Fruit fly (Drosophila melanogaster) whole organism, embryonic: ENCODE data around the gene TMEM216.

Experiments used
- Asciz ChIP-seq: fragments of 200-800 bp; sonication (Bioruptor generic); optimal IDR thresholded peaks from 2 replicates; lab custom pipeline; 2017; ENCODE audit warnings: missing biosample characterization, mild to moderate bottlenecking, missing genetic modification characterization, missing genetic modification reagents
- Bgb ChIP-seq: fragments of 200-800 bp; sonication (Bioruptor generic); IDR thresholded peaks from 2 replicates; pipeline ENCODE4 v1.3.6; 2022; ENCODE audit warnings: missing biosample characterization, missing genetic modification characterization; ENCODE audit not compliant: partially characterized antibody
- CG10209 ChIP-seq: fragments of 200-800 bp; sonication (Bioruptor generic); optimal IDR thresholded peaks from 3 replicates; lab custom pipeline; 2017; ENCODE audit warnings: missing biosample characterization, mild to moderate bottlenecking, missing genetic modification characterization, missing genetic modification reagents
- CG11696 ChIP-seq: fragments of 200-800 bp; sonication (Bioruptor generic); IDR thresholded peaks from 2 replicates; pipeline ENCODE4 v1.3.6; 2022; ENCODE audit warnings: missing biosample characterization, missing genetic modification characterization
- CG12104 ChIP-seq: fragments of 200-800 bp; sonication (Bioruptor generic); optimal IDR thresholded peaks from 3 replicates; lab custom pipeline; 2016; ENCODE audit warnings: missing biosample characterization, missing genetic modification characterization
- CG13123 ChIP-seq: fragments of 200-800 bp; sonication (Bioruptor generic); optimal IDR thresholded peaks from 2 replicates; lab custom pipeline; 2016; ENCODE audit warnings: missing biosample characterization, missing genetic modification characterization
- CG15479 ChIP-seq: fragments of 200-800 bp; sonication (Bioruptor generic); optimal IDR thresholded peaks from 3 replicates; lab custom pipeline; 2019; ENCODE audit warnings: missing biosample characterization, mild to moderate bottlenecking, missing genetic modification characterization, moderate library complexity
- CG17361 ChIP-seq: fragments of 200-800 bp; sonication (Bioruptor generic); IDR thresholded peaks from 3 replicates; pipeline ENCODE4 v1.3.6; 2022; ENCODE audit warnings: missing biosample characterization, missing genetic modification characterization
- CG18476 ChIP-seq: fragments of 200-800 bp; sonication (Bioruptor generic); optimal IDR thresholded peaks from 2 replicates; lab custom pipeline; 2016; ENCODE audit warnings: missing biosample characterization, mild to moderate bottlenecking, missing genetic modification characterization
- CG18599 ChIP-seq: fragments of 200-800 bp; sonication (Bioruptor generic); optimal IDR thresholded peaks from 3 replicates; lab custom pipeline; 2017; ENCODE audit warnings: missing biosample characterization, missing genetic modification characterization, mild to moderate bottlenecking, moderate library complexity, missing genetic modification reagents
- CG33213 ChIP-seq: fragments of 200-800 bp; sonication (Bioruptor generic); optimal IDR thresholded peaks from 3 replicates; lab custom pipeline; 2016; ENCODE audit warnings: missing biosample characterization, missing genetic modification characterization
- CG3995 ChIP-seq: fragments of 200-800 bp; sonication (Bioruptor generic); optimal IDR thresholded peaks from 3 replicates; lab custom pipeline; 2016; ENCODE audit warnings: missing biosample characterization, missing genetic modification characterization
- CG5953 ChIP-seq: fragments of 200-800 bp; sonication (Bioruptor generic); IDR thresholded peaks from 2 replicates; pipeline ENCODE4 v1.3.6; 2022; ENCODE audit warnings: missing biosample characterization, missing genetic modification characterization
- CG8290 ChIP-seq, 3 experiments: fragments of 200-800 bp; sonication (Bioruptor generic); optimal IDR thresholded peaks; 2 replicates each; lab custom pipeline; 2016 to 2019; ENCODE audit warnings: missing biosample characterization in 3 of 3, missing genetic modification characterization in 3 of 3, mild to moderate bottlenecking in 2 of 3, moderate library complexity in 1 of 3
- CG8388 ChIP-seq: fragments of 200-800 bp; sonication (Bioruptor generic); optimal IDR thresholded peaks from 2 replicates; lab custom pipeline; 2019; ENCODE audit warnings: missing biosample characterization, mild to moderate bottlenecking, missing genetic modification characterization, moderate library complexity
- Dref ChIP-seq: fragments of 200-800 bp; sonication (Bioruptor generic); IDR thresholded peaks from 2 replicates; pipeline ENCODE4 v1.3.6; 2022; ENCODE audit warnings: missing biosample characterization, missing genetic modification characterization
- Fer3 ChIP-seq: fragments of 200-800 bp; sonication (Bioruptor generic); optimal IDR thresholded peaks from 2 replicates; lab custom pipeline; 2018; ENCODE audit warnings: missing biosample characterization, mild to moderate bottlenecking, missing genetic modification characterization, moderate library complexity
- HHEX ChIP-seq: fragments of 200-800 bp; sonication (Bioruptor generic); optimal IDR thresholded peaks from 3 replicates; lab custom pipeline; 2017; ENCODE audit warnings: missing biosample characterization, mild to moderate bottlenecking, missing genetic modification characterization, missing genetic modification reagents
- Hey ChIP-seq: fragments of 200-800 bp; sonication (Bioruptor generic); optimal IDR thresholded peaks from 3 replicates; lab custom pipeline; 2018; ENCODE audit warnings: missing biosample characterization, mild to moderate bottlenecking, missing genetic modification characterization
- Hr78 ChIP-seq, 2 experiments: fragments of 200-800 bp in 1 of 2; fragments of >200 bp in 1 of 2; sonication (Bioruptor generic) in 1 of 2; optimal IDR thresholded peaks; 2 replicates each; lab custom pipeline; 2017 to 2019; ENCODE audit warnings: missing biosample characterization in 2 of 2, missing genetic modification characterization in 2 of 2, mild to moderate bottlenecking in 1 of 2, moderate library complexity in 1 of 2
- Mes4 ChIP-seq: fragments of 200-800 bp; sonication (Bioruptor generic); optimal IDR thresholded peaks from 2 replicates; lab custom pipeline; 2016; ENCODE audit warnings: missing biosample characterization, missing genetic modification characterization
- NfI ChIP-seq: fragments of 200-800 bp; sonication (Bioruptor generic); optimal IDR thresholded peaks from 3 replicates; lab custom pipeline; 2018; ENCODE audit warnings: missing biosample characterization, mild to moderate bottlenecking, missing genetic modification characterization, moderate library complexity
- Ptx1 ChIP-seq: fragments of 200-800 bp; sonication (Bioruptor generic); IDR thresholded peaks from 2 replicates; pipeline ENCODE4 v1.3.6; 2022; ENCODE audit warnings: missing biosample characterization, missing genetic modification characterization
- Ravus ChIP-seq: fragments of 200-800 bp; sonication (Bioruptor generic); IDR thresholded peaks from 2 replicates; pipeline ENCODE4 v1.3.6; 2022; ENCODE audit warnings: missing biosample characterization, missing genetic modification characterization
- Tbp ChIP-seq: fragments of >200 bp; optimal IDR thresholded peaks from 2 replicates; lab custom pipeline; 2018; ENCODE audit warnings: missing biosample characterization, missing genetic modification characterization
- Xrp1 ChIP-seq: fragments of 200-800 bp; sonication (Bioruptor generic); IDR thresholded peaks from 2 replicates; pipeline ENCODE4 v1.3.6; 2022; ENCODE audit warnings: missing biosample characterization, missing genetic modification characterization
- az2 ChIP-seq: fragments of 200-800 bp; sonication (Bioruptor generic); optimal IDR thresholded peaks from 3 replicates; lab custom pipeline; 2016; ENCODE audit warnings: missing biosample characterization, missing genetic modification characterization
- bbx ChIP-seq: fragments of 200-800 bp; sonication (Bioruptor generic); IDR thresholded peaks from 2 replicates; pipeline ENCODE4 v1.3.6; 2022; ENCODE audit warnings: missing biosample characterization, missing genetic modification characterization; ENCODE audit not compliant: partially characterized antibody
- chif ChIP-seq, 2 experiments: fragments of 200-800 bp; sonication (Bioruptor generic); optimal IDR thresholded peaks; 3 replicates each; lab custom pipeline; 2016; ENCODE audit warnings: missing biosample characterization in 2 of 2, missing genetic modification characterization in 2 of 2
- dmrt99B ChIP-seq: fragments of 200-800 bp; sonication (Bioruptor generic); optimal IDR thresholded peaks from 2 replicates; lab custom pipeline; 2018; ENCODE audit warnings: missing biosample characterization, mild to moderate bottlenecking, missing genetic modification characterization, moderate library complexity
- emc ChIP-seq: fragments of 200-800 bp; sonication (Bioruptor generic); optimal IDR thresholded peaks from 2 replicates; lab custom pipeline; 2016; ENCODE audit warnings: missing biosample characterization, missing genetic modification characterization
- fd64A ChIP-seq: fragments of 200-800 bp; sonication (Bioruptor generic); optimal IDR thresholded peaks from 3 replicates; lab custom pipeline; 2018; ENCODE audit warnings: missing biosample characterization, mild to moderate bottlenecking, missing genetic modification characterization
- ftz-f1 ChIP-seq: fragments of 200-800 bp; sonication (Bioruptor generic); optimal IDR thresholded peaks from 2 replicates; lab custom pipeline; 2016; ENCODE audit warnings: missing biosample characterization, missing genetic modification characterization
- hbn ChIP-seq: fragments of 200-800 bp; sonication (Bioruptor generic); IDR thresholded peaks from 2 replicates; pipeline ENCODE4 v1.3.6; 2022; ENCODE audit warnings: missing biosample characterization, missing genetic modification characterization; ENCODE audit not compliant: partially characterized antibody
- insv ChIP-seq, 2 experiments: fragments of 200-800 bp; sonication (Bioruptor generic); optimal IDR thresholded peaks; 3 replicates each; lab custom pipeline; 2016 to 2018; ENCODE audit warnings: missing biosample characterization in 2 of 2, missing genetic modification characterization in 2 of 2
- ken ChIP-seq: fragments of 200-800 bp; sonication (Bioruptor generic); IDR thresholded peaks from 3 replicates; pipeline ENCODE4 v1.3.6; 2022; ENCODE audit warnings: missing biosample characterization, missing genetic modification characterization
- nau ChIP-seq: fragments of 200-800 bp; sonication (Bioruptor generic); optimal IDR thresholded peaks from 3 replicates; lab custom pipeline; 2017; ENCODE audit warnings: missing biosample characterization, mild to moderate bottlenecking, missing genetic modification characterization, missing genetic modification reagents
- nerfin-2 ChIP-seq: fragments of 200-800 bp; sonication (Bioruptor generic); IDR thresholded peaks from 2 replicates; pipeline ENCODE4 v1.3.6; 2022; ENCODE audit warnings: missing biosample characterization, missing genetic modification characterization; ENCODE audit not compliant: partially characterized antibody
- otp ChIP-seq: fragments of 200-800 bp; sonication (Bioruptor generic); IDR thresholded peaks from 3 replicates; pipeline ENCODE4, ENCODE4 v1.3.6; 2022; ENCODE audit warnings: missing biosample characterization, missing genetic modification characterization
- pan ChIP-seq, 4 experiments: fragments of >200 bp in 3 of 4; fragments of 200-800 bp in 1 of 4; sonication (Bioruptor generic) in 1 of 4; optimal IDR thresholded peaks in 3 of 4; IDR thresholded peaks in 1 of 4; 2 replicates each; pipeline versions ENCODE4 v1.3.6 to Lab custom; 2017 to 2022; ENCODE audit warnings: missing biosample characterization in 2 of 4, missing genetic modification characterization in 2 of 4, mixed read lengths in 1 of 4
- scrt ChIP-seq: fragments of 200-800 bp; sonication (Bioruptor generic); optimal IDR thresholded peaks from 2 replicates; lab custom pipeline; 2018; ENCODE audit warnings: missing biosample characterization, mild to moderate bottlenecking, missing genetic modification characterization, moderate library complexity
- slou ChIP-seq: fragments of 200-800 bp; sonication (Bioruptor generic); optimal IDR thresholded peaks from 3 replicates; lab custom pipeline; 2016; ENCODE audit warnings: missing biosample characterization, missing genetic modification characterization
- sug ChIP-seq: fragments of 200-800 bp; optimal IDR thresholded peaks from 2 replicates; lab custom pipeline; 2019; ENCODE audit warnings: missing biosample characterization, mild to moderate bottlenecking, missing genetic modification characterization, moderate library complexity
- trh ChIP-seq: fragments of 200-800 bp; sonication (Bioruptor generic); optimal IDR thresholded peaks from 2 replicates; lab custom pipeline; 2016; ENCODE audit warnings: missing biosample characterization, missing genetic modification characterization
- ttk ChIP-seq: fragments of 200-800 bp; sonication (Bioruptor generic); IDR thresholded peaks from 2 replicates; pipeline ENCODE4 v2.1.2; 2022; ENCODE audit warnings: missing biosample characterization, missing genetic modification characterization
- twi ChIP-seq: fragments of 200-800 bp; optimal IDR thresholded peaks from 2 replicates; lab custom pipeline; 2019; ENCODE audit warnings: missing biosample characterization, mild to moderate bottlenecking, missing genetic modification characterization, moderate library complexity
- zf30C ChIP-seq: fragments of 200-800 bp; sonication (Bioruptor generic); optimal IDR thresholded peaks from 3 replicates; lab custom pipeline; 2018; ENCODE audit warnings: missing biosample characterization, mild to moderate bottlenecking, missing genetic modification characterization
- zfh1 ChIP-seq: fragments of 200-800 bp; sonication (Bioruptor generic); IDR thresholded peaks from 3 replicates; pipeline ENCODE4 v1.3.6; 2022; ENCODE audit warnings: missing biosample characterization, missing genetic modification characterization

The TMEM216 gene

DNA sequence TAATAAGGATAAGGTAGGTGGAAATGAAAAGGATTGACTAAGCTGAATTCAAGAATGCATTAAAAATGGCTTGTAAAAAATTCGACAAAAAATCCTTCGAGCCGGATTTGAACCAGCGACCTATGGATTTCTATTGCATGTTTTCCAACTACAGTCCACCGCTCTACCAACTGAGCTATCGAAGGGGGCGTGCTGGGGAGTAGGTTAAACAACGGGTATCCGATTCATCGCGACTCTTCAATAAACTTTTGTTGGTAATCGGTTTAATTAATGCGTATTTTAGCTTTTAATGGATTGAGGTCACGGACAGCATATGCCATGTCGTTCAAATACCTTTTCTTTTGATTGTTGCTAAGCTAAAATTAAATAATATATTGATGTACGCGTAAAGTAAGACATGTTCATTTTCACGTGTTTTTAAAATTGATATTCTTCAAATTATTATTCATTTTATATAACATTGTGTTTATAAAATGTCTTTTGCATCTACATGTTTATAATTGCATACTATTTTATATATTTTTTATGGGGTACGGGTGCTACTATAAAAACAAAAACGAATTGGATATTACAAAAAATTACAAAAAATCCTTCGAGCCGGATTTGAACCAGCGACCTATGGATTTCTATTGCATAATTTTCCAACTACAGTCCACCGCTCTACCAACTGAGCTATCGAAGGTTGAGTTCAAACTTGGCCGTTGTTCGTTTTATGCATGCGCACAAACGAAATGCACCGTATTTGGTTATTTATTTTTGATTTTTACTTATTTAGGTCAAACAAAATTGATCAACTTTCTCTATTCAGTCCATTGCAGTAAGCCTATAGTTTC lies 47.8 kb upstream of the TMEM216 start (continued):
- TF ChIP-seq CG13123 (GFP tag; lab: Kevin White, UChicago), result no peak
- TF ChIP-seq CG3995 (GFP tag; lab: Kevin White, UChicago), result no peak
- TF ChIP-seq slou (GFP tag; lab: Kevin White, UChicago), result no peak
- TF ChIP-seq zfh1 (GFP tag; lab: Robert Waterston, UW), result no peak
- no peak for TF ChIP-seq CG17361 (GFP tag; lab: Robert Waterston, UW)
- no peak for TF ChIP-seq ttk (GFP tag; lab: Robert Waterston, UW)
- TF ChIP-seq CG10209 (GFP tag; lab: Kevin White, UChicago), result no peak
- no peak for TF ChIP-seq CG18599 (GFP tag; lab: Kevin White, UChicago)
- no peak for TF ChIP-seq CG8290 (GFP tag; optimal IDR thresholded peaks at IDR 0.05; lab: Kevin White, UChicago)
- TF ChIP-seq CG8290 (tag; optimal IDR thresholded peaks at IDR 0.05; lab: Kevin White, UChicago), result peak in 1 of 2 experiments; percentile 23
- TF ChIP-seq CG5953 (GFP tag; lab: Robert Waterston, UW), result no peak
- TF ChIP-seq CG11696 (GFP tag; lab: Robert Waterston, UW), result no peak
- TF ChIP-seq Hey (tag; lab: Kevin White, UChicago), result no peak
- TF ChIP-seq Fer3 (tag; lab: Kevin White, UChicago), result no peak
- peak; percentile 30; the same call in 1 of the 3 replicates for TF ChIP-seq otp (GFP tag; lab: Robert Waterston, UW)
- TF ChIP-seq emc (GFP tag; lab: Kevin White, UChicago), result no peak
- TF ChIP-seq nerfin-2 (GFP tag; lab: Robert Waterston, UW), result peak; percentile 75
- peak; percentile 70 for TF ChIP-seq Bgb (GFP tag; lab: Robert Waterston, UW)
- TF ChIP-seq Asciz (GFP tag; lab: Kevin White, UChicago), result no peak
- TF ChIP-seq NfI (GFP tag; lab: Kevin White, UChicago), result no peak
- TF ChIP-seq CG33213 (GFP tag; lab: Kevin White, UChicago), result no peak
- TF ChIP-seq HHEX (GFP tag; lab: Kevin White, UChicago), result no peak
- no peak for TF ChIP-seq CG18476 (GFP tag; lab: Kevin White, UChicago)
- no peak for TF ChIP-seq zf30C (GFP tag; lab: Kevin White, UChicago)
- TF ChIP-seq dmrt99B (tag; lab: Kevin White, UChicago), result no peak
- TF ChIP-seq bbx (GFP tag; lab: Robert Waterston, UW), result peak; percentile 88
- TF ChIP-seq trh (GFP tag; lab: Kevin White, UChicago), result no peak
- no peak for TF ChIP-seq Xrp1
- TF ChIP-seq pan (optimal IDR thresholded peaks at IDR 0.05; lab: Kevin White, UChicago), result no peak
- no peak for TF ChIP-seq pan (GFP tag; optimal IDR thresholded peaks at IDR 0.05 in 1 of 2, IDR thresholded peaks at IDR 0.05 in 1 of 2)
- peak; percentile 37; the same call in 1 of the 2 replicates for TF ChIP-seq hbn (GFP tag; lab: Robert Waterston, UW)
- no peak for TF ChIP-seq chif (GFP tag; optimal IDR thresholded peaks at IDR 0.05; lab: Kevin White, UChicago)
- no peak for TF ChIP-seq Ptx1 (GFP tag; lab: Robert Waterston, UW)
- peak; percentile 69 for TF ChIP-seq ftz-f1 (GFP tag; lab: Kevin White, UChicago)
- no peak for TF ChIP-seq CG12104 (GFP tag; lab: Kevin White, UChicago)
- no peak for TF ChIP-seq nau
- no peak for TF ChIP-seq CG8388 (GFP tag; lab: Kevin White, UChicago)
- no peak for TF ChIP-seq scrt (GFP tag; lab: Kevin White, UChicago)
- no peak for TF ChIP-seq Mes4 (GFP tag; lab: Kevin White, UChicago)
- TF ChIP-seq CG15479 (GFP tag; lab: Kevin White, UChicago), result no peak
- TF ChIP-seq twi (tag; lab: Kevin White, UChicago), result no peak
- TF ChIP-seq Hr78 (GFP tag; optimal IDR thresholded peaks at IDR 0.05; lab: Kevin White, UChicago), result peak in 1 of 2 experiments; percentile 71
- TF ChIP-seq ken (GFP tag; lab: Robert Waterston, UW), result no peak
- no peak for TF ChIP-seq az2 (GFP tag; lab: Kevin White, UChicago)
- no peak for TF ChIP-seq insv (GFP tag; optimal IDR thresholded peaks at IDR 0.05; lab: Kevin White, UChicago)
- TF ChIP-seq Tbp (GFP tag; lab: Kevin White, UChicago), result no peak
- no peak for TF ChIP-seq fd64A (GFP tag; lab: Kevin White, UChicago)
- no peak for TF ChIP-seq Ravus (GFP tag; lab: Robert Waterston, UW)
- TF ChIP-seq sug (tag; lab: Kevin White, UChicago), result peak; percentile 40
- no peak for TF ChIP-seq Dref (GFP tag; lab: Robert Waterston, UW)
